Worm (Caenorhabditis elegans) whole organism, L4 larva: ENCODE data around the gene twk-3.
A peak's percentile ranks its signal among the peaks of the same experiment; 100 is the strongest.

ENCODE experiments used
- aha-1 ChIP-seq: fragments of 150-350 bp; peaks from one replicate; lab custom pipeline; 2014; ENCODE audit warnings: missing biosample characterization, missing genetic modification characterization
- fkh-10 ChIP-seq: fragments of 150-350 bp; optimal IDR thresholded peaks from 2 replicates; lab custom pipeline; 2014; ENCODE audit warnings: missing biosample characterization, missing genetic modification reagents, missing genetic modification characterization
- madf-5 ChIP-seq, 2 experiments: fragments of 200-800 bp; sonication (Bioruptor generic); IDR thresholded peaks; 2 replicates each; pipeline ENCODE4 v1.3.6; 2022; ENCODE audit warnings: missing compliant biosample characterization in 2 of 2, missing genetic modification characterization in 2 of 2
- mdl-1 ChIP-seq, 2 experiments: fragments of 150-350 bp in 1 of 2; sonication (generic microtip) in 1 of 2; optimal IDR thresholded peaks; 2 replicates each; lab custom pipeline; 2014 to 2017; ENCODE audit warnings: missing biosample characterization in 2 of 2, missing genetic modification characterization in 2 of 2
- spr-3 ChIP-seq: fragments of 200-800 bp; sonication (Bioruptor generic); optimal IDR thresholded peaks from 2 replicates; lab custom pipeline; 2018; ENCODE audit warnings: mild to moderate bottlenecking, missing genetic modification characterization, missing compliant biosample characterization
- unc-62 ChIP-seq, 3 experiments: fragments of 150-350 bp in 1 of 3; sonication (generic microtip); optimal IDR thresholded peaks in 2 of 3; peaks in 1 of 3; 1 replicate in 1 of 3; 2 replicates in 2 of 3; lab custom pipeline; 2014 to 2017; ENCODE audit warnings: missing biosample characterization in 3 of 3, missing genetic modification characterization in 3 of 3, missing genetic modification reagents in 3 of 3, missing genotype in 1 of 3

twk-3 gene

DNA sequence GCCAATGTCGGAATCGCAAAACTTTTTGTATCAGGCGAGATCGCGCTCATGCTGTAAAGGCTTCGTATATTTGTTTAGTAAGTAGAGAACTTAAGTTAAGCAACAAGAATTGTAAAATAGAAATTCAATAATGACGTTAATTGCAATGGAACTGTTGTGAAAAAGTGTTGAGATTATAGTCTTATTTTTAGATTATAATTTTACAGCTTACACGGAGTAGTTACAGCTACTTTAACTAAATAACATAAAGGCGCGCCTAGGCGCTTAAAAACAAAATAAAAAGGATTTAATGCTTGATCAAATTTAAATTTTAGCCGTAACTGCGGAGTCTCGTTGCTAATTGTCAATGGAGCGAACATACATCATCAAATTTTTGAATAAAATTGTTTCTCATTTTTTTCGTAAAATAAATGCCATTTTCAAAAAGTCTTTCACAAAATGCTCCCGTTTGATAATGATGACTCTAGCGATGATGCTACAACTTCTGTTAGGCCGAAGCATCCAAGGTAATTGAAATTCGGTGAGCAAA is 50.4 kb downstream of the twk-3 start, which contains the start of the genes emb-27 and rrf-3 (continued):
- TF ChIP-seq spr-3 (GFP tag; lab: Kevin White, UChicago), result no peak
- TF ChIP-seq madf-5 (GFP tag; IDR thresholded peaks at IDR 0.05; lab: Robert Waterston, UW), result no peak
- TF ChIP-seq fkh-10 (GFP tag; lab: Kevin White, UChicago), result no peak

DNA sequence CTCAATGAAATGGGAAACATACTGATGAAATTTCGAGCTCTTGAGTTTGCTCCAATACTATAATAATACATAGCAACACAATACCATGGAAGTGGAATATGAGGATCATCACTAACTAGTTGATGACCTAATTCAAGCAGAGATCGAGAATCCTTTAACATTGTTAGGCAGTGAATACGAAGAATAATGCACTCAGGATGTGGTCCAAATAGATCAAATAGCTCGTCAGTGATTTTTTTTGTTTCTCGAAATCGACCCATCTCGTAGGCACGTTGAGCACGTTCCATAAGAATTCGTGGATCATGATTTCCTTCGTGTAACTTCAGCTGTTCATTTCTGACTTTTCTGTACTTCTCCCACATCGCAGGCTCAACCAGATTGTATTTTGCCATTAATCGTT is 51.7 kb downstream of the twk-3 start:
- TF ChIP-seq mdl-1 (tag; optimal IDR thresholded peaks at IDR 0.05; lab: Kevin White, UChicago) (no peak), aha-1 (tag; lab: Kevin White, UChicago) (peak; percentile 9), unc-62 (GFP tag; optimal IDR thresholded peaks at IDR 0.05 in 1 of 2; lab: Kevin White, UChicago) (peak in 1 of 2 experiments; percentile 90), unc-62 (tag; optimal IDR thresholded peaks at IDR 0.05; lab: Kevin White, UChicago) (no peak)
